Worm (Caenorhabditis elegans) whole organism, L4/young adult: Measurements from ENCODE around the gene F56D5.6.

ENCODE experiments used
- W03F9.2 ChIP-seq: fragments of 150-350 bp; optimal IDR thresholded peaks from 2 replicates; lab custom pipeline; 2014; ENCODE audit warnings: missing biosample characterization, missing genetic modification characterization
- him-1 ChIP-seq: sonication (generic microtip); optimal IDR thresholded peaks from 2 replicates; lab custom pipeline; 2016; ENCODE audit warnings: missing genotype, missing genetic modification reagents, missing genetic modification characterization, missing compliant biosample characterization

DNA sequence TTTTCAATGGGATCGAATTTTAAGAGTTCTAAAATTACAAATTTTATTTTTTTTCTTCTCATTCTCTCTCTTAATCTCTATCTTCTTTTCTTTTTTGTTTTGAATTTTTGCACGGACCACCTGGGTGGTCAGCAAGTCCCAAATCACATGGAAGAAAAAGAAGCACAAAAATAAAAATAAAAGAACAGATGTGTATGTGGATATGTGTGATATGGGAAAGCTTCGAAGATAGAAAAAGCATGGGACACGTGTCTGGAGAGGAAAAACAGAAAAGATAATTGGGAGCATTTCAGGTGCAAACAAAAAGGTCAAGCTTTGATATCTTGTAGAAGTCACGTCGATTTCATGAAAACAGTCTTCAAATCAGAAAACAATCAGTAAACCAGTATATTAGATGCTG is 45.5 kb downstream of the F56D5.6 start, which contains the start of gene hsp-12.6:
- TF ChIP-seq W03F9.2 (tag; lab: Kevin White, UChicago) (no peak), him-1 (tag; lab: Kevin White, UChicago) (no peak)
